Comparison of ENCODE assay signal across 7 worm cellular contexts in the genomic region with DNA sequence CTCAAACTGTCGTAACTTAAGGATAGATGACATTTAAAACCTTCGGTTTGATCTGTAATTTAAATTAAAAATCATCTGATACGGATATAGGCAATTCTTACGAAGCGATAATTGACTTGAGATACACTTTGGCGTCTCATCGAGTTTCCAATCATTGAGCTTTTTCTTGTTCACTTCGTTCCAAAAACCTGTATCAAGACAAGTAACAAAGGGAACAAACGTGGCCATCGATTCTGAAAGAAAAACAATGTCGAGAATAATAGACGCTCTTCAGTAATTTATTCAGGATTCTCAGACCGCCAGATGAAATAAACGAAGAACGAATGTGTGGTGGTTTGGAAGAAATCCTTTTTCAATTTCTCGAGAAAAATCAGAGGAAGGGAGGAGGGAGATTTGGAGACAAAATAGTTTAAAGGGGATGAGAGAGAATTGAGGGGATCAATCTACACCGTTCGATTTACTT.
TF ChIP-seq lines count a peak whose summit lies in the region.

A gene (minus strand): TSS at position 233 of the 463 bp plus-strand sequence.

TF ChIP-seq in whole organism, L1 larva, 84 proteins besides CTCF, POLR2A, EP300 and RAD21 (continues in another document):
- TF ChIP-seq lsy-2 (tag; optimal IDR thresholded peaks at IDR 0.05; lab: Kevin White, UChicago) (peak in 1 of 2 experiments; percentile 4), dsc-1 (tag; optimal IDR thresholded peaks at IDR 0.05; lab: Kevin White, UChicago) (peak; percentile 25), snpc-4 (tag; optimal IDR thresholded peaks at IDR 0.05; lab: Kevin White, UChicago) (no peak), nhr-90 (tag; optimal IDR thresholded peaks at IDR 0.05; lab: Kevin White, UChicago; ENCODE audit: poor library complexity) (peak; percentile 5), nhr-76 (tag; optimal IDR thresholded peaks at IDR 0.05; lab: Kevin White, UChicago) (no peak), tbx-2 (tag; optimal IDR thresholded peaks at IDR 0.05; lab: Kevin White, UChicago) (no peak), efl-1 (optimal IDR thresholded peaks at IDR 0.05; lab: Kevin White, UChicago) (peak; percentile 6 to 7), efl-1 (GFP tag; optimal IDR thresholded peaks at IDR 0.05 in 1 of 2; lab: Kevin White, UChicago) (peak in 1 of 2 experiments; percentile 67), zag-1 (tag; optimal IDR thresholded peaks at IDR 0.05; lab: Kevin White, UChicago) (no peak), nhr-237 (tag; optimal IDR thresholded peaks at IDR 0.05; lab: Kevin White, UChicago) (no peak), egl-27 (tag; optimal IDR thresholded peaks at IDR 0.05; lab: Kevin White, UChicago) (no peak), alr-1 (tag; optimal IDR thresholded peaks at IDR 0.05; lab: Kevin White, UChicago; ENCODE audit: borderline replicate concordance) (no peak)

TF ChIP-seq in whole organism, L2 larva, 48 proteins besides CTCF, POLR2A, EP300 and RAD21:
- TF ChIP-seq Y55F3AM.14 (GFP tag; optimal IDR thresholded peaks at IDR 0.05; lab: Kevin White, UChicago) (peak; percentile 21), ztf-4 (tag; optimal IDR thresholded peaks at IDR 0.05; lab: Kevin White, UChicago) (peak; percentile 41), nhr-77 (tag; optimal IDR thresholded peaks at IDR 0.05; lab: Kevin White, UChicago) (no peak), lin-13 (GFP tag; optimal IDR thresholded peaks at IDR 0.05; lab: Kevin White, UChicago) (peak; percentile 20), nhr-25 (tag; optimal IDR thresholded peaks at IDR 0.05; lab: Kevin White, UChicago) (peak; percentile 18), ama-1 (optimal IDR thresholded peaks at IDR 0.05; lab: Kevin White, UChicago) (peak; percentile 64), nhr-129 (tag; optimal IDR thresholded peaks at IDR 0.05; lab: Kevin White, UChicago) (peak; percentile 7), lin-11 (tag; optimal IDR thresholded peaks at IDR 0.05; lab: Kevin White, UChicago) (no peak), lsy-2 (tag; optimal IDR thresholded peaks at IDR 0.05; lab: Kevin White, UChicago) (peak in 1 of 2 experiments; percentile 36), nhr-12 (tag; optimal IDR thresholded peaks at IDR 0.05; lab: Kevin White, UChicago) (no peak)
TF ChIP-seq in whole organism, L2 larva: peak in this region for 7.

TF ChIP-seq in whole organism, L3 larva, 47 proteins besides CTCF, POLR2A, EP300 and RAD21:
- TF ChIP-seq pha-4 (tag; optimal IDR thresholded peaks at IDR 0.05; lab: Kevin White, UChicago) (peak; percentile 13), mml-1 (tag; optimal IDR thresholded peaks at IDR 0.05; lab: Kevin White, UChicago) (no peak), nhr-12 (tag; optimal IDR thresholded peaks at IDR 0.05; lab: Kevin White, UChicago) (no peak), lsy-12 (tag; optimal IDR thresholded peaks at IDR 0.05; lab: Kevin White, UChicago) (peak; percentile 18), unc-39 (tag; optimal IDR thresholded peaks at IDR 0.05; lab: Kevin White, UChicago) (no peak), ama-1 (optimal IDR thresholded peaks at IDR 0.05; lab: Kevin White, UChicago) (peak; percentile 94)
TF ChIP-seq in whole organism, L3 larva: peak in this region for 3.

TF ChIP-seq in whole organism, L4 larva, 104 proteins besides CTCF, POLR2A, EP300 and RAD21 (continues in another document):
- peak in 1 of 2 experiments; percentile 21 for TF ChIP-seq lsy-2 (tag; optimal IDR thresholded peaks at IDR 0.05; lab: Kevin White, UChicago)
- peak; percentile 44 for TF ChIP-seq zip-2 (tag; optimal IDR thresholded peaks at IDR 0.05; lab: Kevin White, UChicago)
- no peak for TF ChIP-seq Y48G9A.11 (GFP tag; IDR thresholded peaks at IDR 0.05; lab: Robert Waterston, UW)
- TF ChIP-seq ctbp-1 (GFP tag; IDR thresholded peaks at IDR 0.05; lab: Robert Waterston, UW): 0 out of 2 replicates have a peak, but pooled peaks have one; percentile 25
- peak in 1 of 2 experiments; percentile 5 for TF ChIP-seq mdl-1 (tag; optimal IDR thresholded peaks at IDR 0.05; lab: Kevin White, UChicago)
- TF ChIP-seq dve-1 (tag; optimal IDR thresholded peaks at IDR 0.05; lab: Kevin White, UChicago; ENCODE audit: insufficient read depth): peak; percentile 61
- TF ChIP-seq zfp-3 (GFP tag; conservative IDR thresholded peaks at IDR 0.05; lab: Robert Waterston, UW): peak; percentile 69; the same call in 1 of the 2 replicates
- no peak for TF ChIP-seq ztf-7 (tag; optimal IDR thresholded peaks at IDR 0.05; lab: Kevin White, UChicago)
- peak in 1 of 2 experiments; percentile 10 for TF ChIP-seq hif-1 (tag; optimal IDR thresholded peaks at IDR 0.05; lab: Kevin White, UChicago)
- TF ChIP-seq nhr-102 (tag; optimal IDR thresholded peaks at IDR 0.05; lab: Kevin White, UChicago): peak; percentile 17
- peak; percentile 83 for TF ChIP-seq ama-1 (optimal IDR thresholded peaks at IDR 0.05; lab: Kevin White, UChicago)
- no peak for TF ChIP-seq F37D6.2 (tag; optimal IDR thresholded peaks at IDR 0.05; lab: Kevin White, UChicago)
- peak; percentile 22; the same call in 1 of the 2 replicates for TF ChIP-seq lin-29 (GFP tag; IDR thresholded peaks at IDR 0.05; lab: Robert Waterston, UW)

TF ChIP-seq in whole organism, late embryonic, 69 proteins besides CTCF, POLR2A, EP300 and RAD21:
- TF ChIP-seq eyg-1 (tag; optimal IDR thresholded peaks at IDR 0.05; lab: Kevin White, UChicago): no peak
- TF ChIP-seq ama-1 (optimal IDR thresholded peaks at IDR 0.05; lab: Kevin White, UChicago): peak; percentile 26
- TF ChIP-seq ceh-34 (tag; optimal IDR thresholded peaks at IDR 0.05; lab: Kevin White, UChicago): no peak

TF ChIP-seq in whole organism, mixed stage, embryonic, 35 proteins besides CTCF, POLR2A, EP300 and RAD21:
- TF ChIP-seq mep-1 (tag; optimal IDR thresholded peaks at IDR 0.05; lab: Kevin White, UChicago) (no peak), ces-1 (GFP tag; optimal IDR thresholded peaks at IDR 0.05; lab: Kevin White, UChicago) (peak; percentile 14)

TF ChIP-seq in whole organism, young adult, 124 proteins besides CTCF, POLR2A, EP300 and RAD21 (continues in another document):
- TF ChIP-seq xnd-1 (tag; optimal IDR thresholded peaks at IDR 0.05; lab: Kevin White, UChicago) (peak; percentile 28), repo-1 (tag; optimal IDR thresholded peaks at IDR 0.05; lab: Kevin White, UChicago) (peak; percentile 76), egl-18 (GFP tag; IDR thresholded peaks at IDR 0.05; lab: Robert Waterston, UW) (no peak), rpc-1 (optimal IDR thresholded peaks at IDR 0.05; lab: Kevin White, UChicago) (no peak), rpc-1 (tag; optimal IDR thresholded peaks at IDR 0.05; lab: Kevin White, UChicago) (no peak), mes-4 (tag; optimal IDR thresholded peaks at IDR 0.05; lab: Kevin White, UChicago) (no peak), T26A5.8 (tag; optimal IDR thresholded peaks at IDR 0.05; lab: Kevin White, UChicago) (no peak), snpc-4 (GFP tag; optimal IDR thresholded peaks at IDR 0.05; lab: Kevin White, UChicago) (no peak), snpc-4 (tag; optimal IDR thresholded peaks at IDR 0.05; lab: Kevin White, UChicago) (peak in 2 of 4 experiments; percentile 37 to 41), F22D6.2 (tag; optimal IDR thresholded peaks at IDR 0.05; lab: Kevin White, UChicago) (no peak), hmg-20 (GFP tag; IDR thresholded peaks at IDR 0.05; lab: Robert Waterston, UW) (peak; percentile 4; the same call in 1 of the 2 replicates), F10E7.11 (tag; optimal IDR thresholded peaks at IDR 0.05; lab: Kevin White, UChicago) (peak; percentile 60), ekl-4 (GFP tag; IDR thresholded peaks at IDR 0.05; lab: Robert Waterston, UW) (peak; percentile 78), sptf-2 (GFP tag; optimal IDR thresholded peaks at IDR 0.05; lab: Kevin White, UChicago) (no peak), T07F8.4 (tag; optimal IDR thresholded peaks at IDR 0.05; lab: Kevin White, UChicago) (no peak), bed-1 (GFP tag; IDR thresholded peaks at IDR 0.05; lab: Robert Waterston, UW) (no peak), bed-2 (GFP tag; IDR thresholded peaks at IDR 0.05; lab: Robert Waterston, UW) (no peak), ama-1 (optimal IDR thresholded peaks at IDR 0.05; lab: Kevin White, UChicago) (peak; percentile 92), ama-1 (GFP tag; optimal IDR thresholded peaks at IDR 0.05; lab: Kevin White, UChicago) (peak; percentile 31 to 64), ceh-27 (GFP tag; optimal IDR thresholded peaks at IDR 0.05; lab: Kevin White, UChicago) (peak; percentile 36), die-1 (tag; optimal IDR thresholded peaks at IDR 0.05; lab: Kevin White, UChicago) (peak; percentile 20), ccch-3 (GFP tag; optimal IDR thresholded peaks at IDR 0.05; lab: Kevin White, UChicago) (no peak), lin-54 (GFP tag; optimal IDR thresholded peaks at IDR 0.05; lab: Kevin White, UChicago) (peak; percentile 43), lsl-1 (GFP tag; optimal IDR thresholded peaks at IDR 0.05; lab: Kevin White, UChicago) (peak; percentile 17), ztf-22 (GFP tag; optimal IDR thresholded peaks at IDR 0.05; lab: Kevin White, UChicago) (peak; percentile 35), chd-7 (tag; optimal IDR thresholded peaks at IDR 0.05; lab: Kevin White, UChicago) (peak; percentile 43), hrde-1 (tag; optimal IDR thresholded peaks at IDR 0.05; lab: Kevin White, UChicago; ENCODE audit: borderline replicate concordance) (peak; percentile 74), ztf-28 (GFP tag; IDR thresholded peaks at IDR 0.05; lab: Robert Waterston, UW) (no peak), athp-1 (tag; optimal IDR thresholded peaks at IDR 0.05; lab: Kevin White, UChicago) (peak; percentile 35), hsf-1 (GFP tag; IDR thresholded peaks at IDR 0.05; lab: Robert Waterston, UW) (0 out of 2 replicates have a peak, but pooled peaks have one; percentile 58), Y56A3A.18 (GFP tag; IDR thresholded peaks at IDR 0.05; lab: Robert Waterston, UW) (0 out of 2 replicates have a peak, but pooled peaks have one; percentile 18), F23B12.7 (tag; optimal IDR thresholded peaks at IDR 0.05; lab: Kevin White, UChicago; ENCODE audit: insufficient read depth) (no peak), D2030.7 (GFP tag; IDR thresholded peaks at IDR 0.05; lab: Robert Waterston, UW) (no peak; the same call in 1 of the 2 replicates), snpc-1.3 (tag; optimal IDR thresholded peaks at IDR 0.05; lab: Kevin White, UChicago; ENCODE audit: insufficient read depth) (peak; percentile 1), madf-10 (tag; optimal IDR thresholded peaks at IDR 0.05; lab: Kevin White, UChicago) (no peak), somi-1 (GFP tag; optimal IDR thresholded peaks at IDR 0.05; lab: Kevin White, UChicago) (peak; percentile 12), F37B4.10 (GFP tag; IDR thresholded peaks at IDR 0.05; lab: Robert Waterston, UW) (no peak), gei-17 (GFP tag; optimal IDR thresholded peaks at IDR 0.05; lab: Kevin White, UChicago) (peak; percentile 4), attf-5 (GFP tag; optimal IDR thresholded peaks at IDR 0.05; lab: Kevin White, UChicago) (peak; percentile 15), rec-8 (tag; optimal IDR thresholded peaks at IDR 0.05; lab: Kevin White, UChicago) (peak in 1 of 2 experiments; percentile 8), egrh-3 (GFP tag; IDR thresholded peaks at IDR 0.05; lab: Robert Waterston, UW) (no peak)
